Worm (Caenorhabditis elegans): Measurements from ENCODE around the gene W07G4.2.

Gene W07G4.2

ce11 chrV:13013844-13014243, 22.5 kb downstream of the W07G4.2 start, which contains the start of gene F15B9.6:
TSS of gene F15B9.6 (plus strand) at chrV:13014144.
- TF ChIP-seq gmeb-1 (tag; optimal IDR thresholded peaks at IDR 0.05) (no peak), nhr-129 (tag; optimal IDR thresholded peaks at IDR 0.05) (no peak), alr-1 (tag; optimal IDR thresholded peaks at IDR 0.05) (no peak), unc-39 (tag; optimal IDR thresholded peaks at IDR 0.05) (no peak), snpc-4 (tag; optimal IDR thresholded peaks at IDR 0.05) (no peak), peb-1 (tag; optimal IDR thresholded peaks at IDR 0.05) (no peak), mab-5 (tag; optimal IDR thresholded peaks at IDR 0.05) (no peak), F13H6.1 (tag; optimal IDR thresholded peaks at IDR 0.05) (no peak), nhr-23 (tag; optimal IDR thresholded peaks at IDR 0.05) (no peak), egl-27 (tag; optimal IDR thresholded peaks at IDR 0.05) (no peak), ztf-4 (tag; optimal IDR thresholded peaks at IDR 0.05) (no peak), ceh-82 (tag; optimal IDR thresholded peaks at IDR 0.05) (no peak), C34F6.9 (tag; optimal IDR thresholded peaks at IDR 0.05) (no peak), sem-4 (tag; optimal IDR thresholded peaks at IDR 0.05) (no peak)

ce11 chrV:13013158-13013557, 23.2 kb downstream of the W07G4.2 start, which contains the start of gene try-10:
TSS of gene try-10 (minus strand) at chrV:13013258.
- TF ChIP-seq Y55F3AM.14 (GFP tag; optimal IDR thresholded peaks at IDR 0.05) (no peak), dmd-4 (tag; optimal IDR thresholded peaks at IDR 0.05) (no peak)

ce11 chrV:13011904-13012303, 24.5 kb downstream of the W07G4.2 start:
- TF ChIP-seq fos-1 (tag; optimal IDR thresholded peaks at IDR 0.05) (peak; percentile 28), gmeb-1 (tag; optimal IDR thresholded peaks at IDR 0.05) (peak; percentile 22), F13H6.1 (tag; optimal IDR thresholded peaks at IDR 0.05) (peak; percentile 42), unc-55 (GFP tag; optimal IDR thresholded peaks at IDR 0.05) (no peak), unc-62 (GFP tag; optimal IDR thresholded peaks at IDR 0.05) (no peak), ztf-1 (GFP tag; conservative IDR thresholded peaks at IDR 0.05) (no peak), sma-9 (GFP tag; optimal IDR thresholded peaks at IDR 0.05) (peak; percentile 78), sma-9 (tag; optimal IDR thresholded peaks at IDR 0.05) (no peak), crh-2 (tag; optimal IDR thresholded peaks at IDR 0.05) (peak; percentile 92), skn-1 (tag; optimal IDR thresholded peaks at IDR 0.05) (no peak), nhr-10 (tag; optimal IDR thresholded peaks at IDR 0.05) (no peak)

- peak; percentile 7 for TF ChIP-seq F13H6.1 (tag; optimal IDR thresholded peaks at IDR 0.05)
- peak; percentile 21 for TF ChIP-seq lin-13 (GFP tag; optimal IDR thresholded peaks at IDR 0.05)
- TF ChIP-seq R02D3.7 (tag; optimal IDR thresholded peaks at IDR 0.05) = no peak
- no peak for TF ChIP-seq sem-4 (tag; optimal IDR thresholded peaks at IDR 0.05)
- no peak for TF ChIP-seq nhr-12 (tag; optimal IDR thresholded peaks at IDR 0.05)
- no peak for TF ChIP-seq peb-1 (tag; optimal IDR thresholded peaks at IDR 0.05)
- TF ChIP-seq nhr-77 (tag; optimal IDR thresholded peaks at IDR 0.05) = no peak
- peak; percentile 57 for TF ChIP-seq C34F6.9 (tag; optimal IDR thresholded peaks at IDR 0.05)
- TF ChIP-seq nhr-10 (tag; optimal IDR thresholded peaks at IDR 0.05) = no peak
- peak; percentile 49 for TF ChIP-seq crh-2 (tag; optimal IDR thresholded peaks at IDR 0.05)
- TF ChIP-seq sma-3 (GFP tag; optimal IDR thresholded peaks at IDR 0.05) = no peak
- TF ChIP-seq skn-1 (tag; optimal IDR thresholded peaks at IDR 0.05) = no peak
- TF ChIP-seq elt-3 (tag; optimal IDR thresholded peaks at IDR 0.05) = no peak
- TF ChIP-seq alr-1 (tag; optimal IDR thresholded peaks at IDR 0.05) = no peak
- TF ChIP-seq zag-1 (tag; optimal IDR thresholded peaks at IDR 0.05) = no peak
- peak; percentile 32 for TF ChIP-seq unc-55 (GFP tag; optimal IDR thresholded peaks at IDR 0.05)
- no peak for TF ChIP-seq unc-39 (tag; optimal IDR thresholded peaks at IDR 0.05)
- no peak for TF ChIP-seq ceh-16 (tag; optimal IDR thresholded peaks at IDR 0.05)
- TF ChIP-seq nhr-23 (tag; optimal IDR thresholded peaks at IDR 0.05) = no peak
- no peak for TF ChIP-seq ztf-4 (tag; optimal IDR thresholded peaks at IDR 0.05)
- no peak for TF ChIP-seq nhr-6 (tag; optimal IDR thresholded peaks at IDR 0.05)
- TF ChIP-seq nhr-11 (tag; optimal IDR thresholded peaks at IDR 0.05) = no peak
- TF ChIP-seq ZK546.5 (tag; optimal IDR thresholded peaks at IDR 0.05) = no peak
- TF ChIP-seq mbf-1 (tag; optimal IDR thresholded peaks at IDR 0.05) = no peak
- TF ChIP-seq ztf-11 (tag; optimal IDR thresholded peaks at IDR 0.05) = no peak
- peak; percentile 39 for TF ChIP-seq blmp-1 (tag; optimal IDR thresholded peaks at IDR 0.05; ENCODE audit: insufficient read depth)
- no peak for TF ChIP-seq elt-1 (tag; optimal IDR thresholded peaks at IDR 0.05)
- no peak for TF ChIP-seq ama-1 (optimal IDR thresholded peaks at IDR 0.05)
- no peak for TF ChIP-seq sma-9 (GFP tag; optimal IDR thresholded peaks at IDR 0.05)
- TF ChIP-seq sma-9 (tag; optimal IDR thresholded peaks at IDR 0.05) = no peak
- TF ChIP-seq ceh-82 (tag; optimal IDR thresholded peaks at IDR 0.05) = no peak
- TF ChIP-seq Y55F3AM.14 (GFP tag; optimal IDR thresholded peaks at IDR 0.05) = no peak
- TF ChIP-seq lin-39 (tag; optimal IDR thresholded peaks at IDR 0.05) = no peak
- peak; percentile 37 for TF ChIP-seq nhr-129 (tag; optimal IDR thresholded peaks at IDR 0.05)
- no peak for TF ChIP-seq mdl-1 (tag; optimal IDR thresholded peaks at IDR 0.05)
- TF ChIP-seq nhr-25 (tag; optimal IDR thresholded peaks at IDR 0.05) = no peak
- no peak for TF ChIP-seq snpc-4 (tag; optimal IDR thresholded peaks at IDR 0.05)
- peak in 1 of 2 experiments; percentile 49 for TF ChIP-seq lsy-2 (tag; optimal IDR thresholded peaks at IDR 0.05)
- TF ChIP-seq lin-11 (tag; optimal IDR thresholded peaks at IDR 0.05) = no peak
- no peak for TF ChIP-seq dmd-4 (tag; optimal IDR thresholded peaks at IDR 0.05)
- TF ChIP-seq ztf-1 (GFP tag; conservative IDR thresholded peaks at IDR 0.05) = no peak
- TF ChIP-seq egl-27 (tag; optimal IDR thresholded peaks at IDR 0.05) = no peak
- TF ChIP-seq fos-1 (tag; optimal IDR thresholded peaks at IDR 0.05) = no peak
Observed at ce11 chrV:13009843-13010242, 26.5 kb downstream of the W07G4.2 start.

Measured in whole organism, L2 larva.